Worm (Caenorhabditis elegans) whole organism, L4 larva: ENCODE results near the gene rha-1.

Experiments used
- F26F4.8 ChIP-seq: fragments of 200-800 bp; sonication (Bioruptor generic); conservative IDR thresholded peaks from 2 replicates; pipeline ENCODE4 v1.3.6; 2022; ENCODE audit warnings: missing genetic modification characterization, missing compliant biosample characterization
- F44E2.7 ChIP-seq: fragments of 200-800 bp; sonication (Bioruptor generic); IDR thresholded peaks from 2 replicates; pipeline ENCODE4 v2.1.2; 2022; ENCODE audit warnings: missing genetic modification characterization, missing compliant biosample characterization
- R02D3.7 ChIP-seq: fragments of 150-350 bp; sonication (generic microtip); optimal IDR thresholded peaks from 3 replicates; lab custom pipeline; 2014; ENCODE audit warnings: missing biosample characterization, missing genetic modification characterization
- Y105C5A.15 ChIP-seq: fragments of 200-800 bp; sonication (Bioruptor generic); IDR thresholded peaks from 2 replicates; pipeline ENCODE4 v1.3.6; 2022; ENCODE audit warnings: missing genetic modification characterization, missing compliant biosample characterization
- Y75B8A.6 ChIP-seq: fragments of 200-800 bp; sonication (Bioruptor generic); IDR thresholded peaks from 2 replicates; pipeline ENCODE4 v1.3.6; 2022; ENCODE audit warnings: missing genetic modification reagents, missing genetic modification characterization, missing compliant biosample characterization
- ZK546.5 ChIP-seq, 2 experiments: sonication (generic microtip); optimal IDR thresholded peaks; 2 replicates each; lab custom pipeline; 2017; ENCODE audit warnings: missing biosample characterization in 2 of 2, missing genetic modification characterization in 2 of 2
- aha-1 ChIP-seq: fragments of 150-350 bp; peaks from one replicate; lab custom pipeline; 2014; ENCODE audit warnings: missing biosample characterization, missing genetic modification characterization
- ama-1 ChIP-seq: fragments of 150-350 bp; optimal IDR thresholded peaks from 2 replicates; lab custom pipeline; 2014; ENCODE audit warnings: inconsistent platforms, mixed read lengths
- attf-4 ChIP-seq: sonication (generic microtip); optimal IDR thresholded peaks from 3 replicates; lab custom pipeline; 2017; ENCODE audit warnings: missing biosample characterization, missing genetic modification characterization
- ceh-20 ChIP-seq: fragments of 200-800 bp; sonication (Bioruptor generic); IDR thresholded peaks from 2 replicates; pipeline ENCODE4 v1.3.6; 2022; ENCODE audit warnings: missing genetic modification reagents, missing genetic modification characterization, missing compliant biosample characterization
- ceh-44 ChIP-seq: fragments of 200-800 bp; sonication (Bioruptor generic); IDR thresholded peaks from 2 replicates; pipeline ENCODE4 v1.3.6; 2022; ENCODE audit warnings: missing genetic modification reagents, missing genetic modification characterization, missing compliant biosample characterization
- ctbp-1 ChIP-seq: fragments of 200-800 bp; sonication (Bioruptor generic); IDR thresholded peaks from 2 replicates; pipeline ENCODE4 v1.3.6; 2022; ENCODE audit warnings: missing genetic modification reagents, missing genetic modification characterization, missing compliant biosample characterization
- daf-12 ChIP-seq: fragments of 150-350 bp; optimal IDR thresholded peaks from 2 replicates; lab custom pipeline; 2014; ENCODE audit warnings: missing biosample characterization, missing genetic modification reagents, missing genetic modification characterization
- daf-16 ChIP-seq, 3 experiments: sonication (generic microtip); optimal IDR thresholded peaks; 2 replicates each; lab custom pipeline; 2016 to 2017; ENCODE audit warnings: missing genetic modification characterization in 3 of 3, missing genetic modification reagents in 3 of 3, mild to moderate bottlenecking in 2 of 3, missing compliant biosample characterization in 2 of 3, missing biosample characterization in 1 of 3, moderate library complexity in 1 of 3
- daf-19 ChIP-seq: fragments of 200-800 bp; sonication (Bioruptor generic); conservative IDR thresholded peaks from 2 replicates; pipeline ENCODE4 v1.3.6; 2022; ENCODE audit warnings: missing genetic modification characterization, missing compliant biosample characterization
- dmd-6 ChIP-seq: fragments of 200-800 bp; sonication (Bioruptor generic); IDR thresholded peaks from 2 replicates; pipeline ENCODE4 v1.3.6; 2022; ENCODE audit warnings: missing genetic modification reagents, missing genetic modification characterization, missing compliant biosample characterization
- dpl-1 ChIP-seq: fragments of 150-350 bp; optimal IDR thresholded peaks from 2 replicates; lab custom pipeline; 2014; ENCODE audit warnings: missing biosample characterization, missing genetic modification reagents, missing genetic modification characterization
- dve-1 ChIP-seq: sonication (generic microtip); optimal IDR thresholded peaks from 2 replicates; lab custom pipeline; 2017; ENCODE audit warnings: antibody characterized with exemption, mild to moderate bottlenecking, missing genetic modification characterization, missing compliant biosample characterization; ENCODE audit not compliant: insufficient read depth
- egl-27 ChIP-seq: sonication (generic microtip); optimal IDR thresholded peaks from 3 replicates; lab custom pipeline; 2017; ENCODE audit warnings: missing biosample characterization, missing genetic modification reagents, missing genetic modification characterization
- gei-8 ChIP-seq: fragments of 200-800 bp; sonication (Bioruptor generic); optimal IDR thresholded peaks from 2 replicates; lab custom pipeline; 2018; ENCODE audit warnings: mild to moderate bottlenecking, missing genetic modification characterization, missing compliant biosample characterization
- hif-1 ChIP-seq, 2 experiments: sonication (generic microtip); optimal IDR thresholded peaks; 2 replicates each; lab custom pipeline; 2016 to 2017; ENCODE audit warnings: missing compliant biosample characterization in 2 of 2, missing genetic modification characterization in 2 of 2, missing genetic modification reagents in 2 of 2, missing genotype in 2 of 2, mild to moderate bottlenecking in 1 of 2
- hlh-30 ChIP-seq: sonication (generic microtip); optimal IDR thresholded peaks from 2 replicates; lab custom pipeline; 2017; ENCODE audit warnings: antibody characterized with exemption, mild to moderate bottlenecking, missing genetic modification characterization, missing compliant biosample characterization; ENCODE audit not compliant: insufficient read depth
- hmg-1.1 ChIP-seq: fragments of 200-800 bp; sonication (Bioruptor generic); IDR thresholded peaks from 2 replicates; pipeline ENCODE4 v1.3.6; 2022; ENCODE audit warnings: missing genetic modification reagents, missing genetic modification characterization, missing compliant biosample characterization
- lim-7 ChIP-seq: fragments of 200-800 bp; sonication (Bioruptor generic); IDR thresholded peaks from 2 replicates; pipeline ENCODE4 v1.3.6; 2022; ENCODE audit warnings: missing genetic modification characterization, missing compliant biosample characterization
- lin-1 ChIP-seq: fragments of 200-800 bp; sonication (Bioruptor generic); IDR thresholded peaks from 2 replicates; pipeline ENCODE4 v1.3.6; 2022; ENCODE audit warnings: missing genetic modification reagents, missing genetic modification characterization, missing compliant biosample characterization
- lin-13 ChIP-seq: fragments of 150-350 bp; optimal IDR thresholded peaks from 2 replicates; lab custom pipeline; 2014; ENCODE audit warnings: missing biosample characterization, missing genetic modification reagents, missing genetic modification characterization
- lin-15B ChIP-seq: fragments of 150-350 bp; sonication (generic microtip); optimal IDR thresholded peaks from 3 replicates; lab custom pipeline; 2014; ENCODE audit warnings: missing biosample characterization, missing genetic modification characterization
- lin-38 ChIP-seq: fragments of 200-800 bp; sonication (Bioruptor generic); IDR thresholded peaks from 2 replicates; pipeline ENCODE4 v1.3.6; 2022; ENCODE audit warnings: missing genetic modification reagents, missing genetic modification characterization, missing compliant biosample characterization
- lir-3 ChIP-seq: sonication (generic microtip); optimal IDR thresholded peaks from 2 replicates; lab custom pipeline; 2016; ENCODE audit warnings: mild to moderate bottlenecking, missing genetic modification characterization, missing compliant biosample characterization
- lsy-2 ChIP-seq, 2 experiments: fragments of 150-350 bp in 1 of 2; sonication (generic microtip) in 1 of 2; optimal IDR thresholded peaks; 2 replicates each; lab custom pipeline; 2014 to 2017; ENCODE audit warnings: missing biosample characterization in 2 of 2, missing genetic modification characterization in 2 of 2
- madf-5 ChIP-seq, 2 experiments: fragments of 200-800 bp; sonication (Bioruptor generic); IDR thresholded peaks; 2 replicates each; pipeline ENCODE4 v1.3.6; 2022; ENCODE audit warnings: missing compliant biosample characterization in 2 of 2, missing genetic modification characterization in 2 of 2
- mep-1 ChIP-seq: fragments of 150-350 bp; sonication (generic microtip); optimal IDR thresholded peaks from 3 replicates; lab custom pipeline; 2014; ENCODE audit warnings: missing biosample characterization, missing genetic modification characterization
- mes-2 ChIP-seq: sonication (generic microtip); optimal IDR thresholded peaks from 2 replicates; lab custom pipeline; 2016; ENCODE audit warnings: missing genotype, mild to moderate bottlenecking, missing genetic modification characterization, missing compliant biosample characterization; ENCODE audit not compliant: poor library complexity, severe bottlenecking
- nhr-11 ChIP-seq: fragments of 150-350 bp; optimal IDR thresholded peaks from 2 replicates; lab custom pipeline; 2014; ENCODE audit warnings: missing biosample characterization, missing genetic modification characterization
- nhr-237 ChIP-seq: sonication (generic microtip); optimal IDR thresholded peaks from 2 replicates; lab custom pipeline; 2017; ENCODE audit warnings: missing biosample characterization, missing genetic modification characterization
- nhr-28 ChIP-seq: fragments of 150-350 bp; optimal IDR thresholded peaks from 2 replicates; lab custom pipeline; 2014; ENCODE audit warnings: missing biosample characterization, missing genetic modification characterization
- nhr-41 ChIP-seq: fragments of 200-800 bp; sonication (Bioruptor generic); IDR thresholded peaks from 2 replicates; pipeline ENCODE4 v1.3.6; 2022; ENCODE audit warnings: missing genetic modification reagents, missing genetic modification characterization, missing compliant biosample characterization
- nhr-48 ChIP-seq: sonication (generic microtip); optimal IDR thresholded peaks from 2 replicates; lab custom pipeline; 2016; ENCODE audit warnings: mild to moderate bottlenecking, missing genetic modification characterization, missing compliant biosample characterization
- nhr-77 ChIP-seq: fragments of 150-350 bp; optimal IDR thresholded peaks from 2 replicates; lab custom pipeline; 2014; ENCODE audit warnings: missing biosample characterization, missing genetic modification characterization
- pha-4 ChIP-seq, 2 experiments: fragments of 150-350 bp in 1 of 2; fragments of 200-800 bp in 1 of 2; sonication (Bioruptor generic) in 1 of 2; IDR thresholded peaks in 1 of 2; optimal IDR thresholded peaks in 1 of 2; 2 replicates each; pipeline versions ENCODE4 v1.3.6 to Lab custom; 2014 to 2022; ENCODE audit warnings: missing genetic modification characterization in 2 of 2, missing genetic modification reagents in 2 of 2, missing biosample characterization in 1 of 2, missing compliant biosample characterization in 1 of 2
- snpc-1.2 ChIP-seq: fragments of 200-800 bp; sonication (Bioruptor generic); IDR thresholded peaks from 2 replicates; pipeline ENCODE4 v1.3.6; 2022; ENCODE audit warnings: missing genetic modification reagents, missing genetic modification characterization, missing compliant biosample characterization
- snpc-4 ChIP-seq: fragments of 150-350 bp; optimal IDR thresholded peaks from 2 replicates; lab custom pipeline; 2014; ENCODE audit warnings: missing biosample characterization, missing genetic modification characterization
- tra-1 ChIP-seq: fragments of 200-800 bp; sonication (Bioruptor generic); IDR thresholded peaks from 2 replicates; pipeline ENCODE4 v1.3.6; 2022; ENCODE audit warnings: missing genetic modification reagents, missing genetic modification characterization, missing compliant biosample characterization
- unc-62 ChIP-seq, 3 experiments: fragments of 150-350 bp in 1 of 3; sonication (generic microtip); optimal IDR thresholded peaks in 2 of 3; peaks in 1 of 3; 1 replicate in 1 of 3; 2 replicates in 2 of 3; lab custom pipeline; 2014 to 2017; ENCODE audit warnings: missing biosample characterization in 3 of 3, missing genetic modification characterization in 3 of 3, missing genetic modification reagents in 3 of 3, missing genotype in 1 of 3
- zfp-2 ChIP-seq: sonication (generic microtip); optimal IDR thresholded peaks from 2 replicates; lab custom pipeline; 2016; ENCODE audit warnings: mild to moderate bottlenecking, missing genetic modification characterization, missing compliant biosample characterization

Gene rha-1

DNA sequence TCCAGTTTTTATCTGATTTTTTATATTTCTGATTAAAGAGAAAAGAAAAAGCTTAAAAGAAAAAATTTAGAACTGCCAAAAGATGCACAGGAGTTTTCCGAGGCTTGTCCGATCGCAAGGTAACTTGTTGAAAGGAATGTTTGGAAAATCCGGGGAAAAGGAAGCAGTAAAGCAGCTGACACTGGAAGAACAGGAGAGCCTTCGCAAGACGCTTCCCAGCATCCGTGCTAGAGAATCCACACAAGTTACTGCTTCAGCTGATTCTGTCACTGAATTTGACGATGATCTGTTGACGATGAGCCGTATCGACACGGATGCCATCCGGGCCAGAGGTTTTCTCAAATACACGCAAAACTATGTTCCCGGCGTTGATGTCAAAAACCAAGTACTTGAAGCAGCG lies 46.3 kb upstream of the rha-1 start, which contains the start of gene mrpl-50 (continued):
- TF ChIP-seq dmd-6 (GFP tag; lab: Robert Waterston, UW), result no peak
- TF ChIP-seq ama-1 (lab: Kevin White, UChicago), result peak; percentile 75
- no peak for TF ChIP-seq nhr-77 (tag; lab: Kevin White, UChicago)
- TF ChIP-seq nhr-11 (tag; lab: Kevin White, UChicago), result no peak
- no peak for TF ChIP-seq lin-1 (GFP tag; lab: Robert Waterston, UW)
- TF ChIP-seq lim-7 (GFP tag; lab: Robert Waterston, UW), result no peak
- TF ChIP-seq hif-1 (tag; optimal IDR thresholded peaks at IDR 0.05; lab: Kevin White, UChicago), result no peak
- TF ChIP-seq F26F4.8 (GFP tag; lab: Robert Waterston, UW), result no peak
- TF ChIP-seq ZK546.5 (tag; optimal IDR thresholded peaks at IDR 0.05; lab: Kevin White, UChicago), result no peak
- no peak for TF ChIP-seq gei-8
- TF ChIP-seq pha-4 (GFP tag; IDR thresholded peaks at IDR 0.05; lab: Robert Waterston, UW), result 0 out of 2 replicates have a peak, but pooled peaks have one; percentile 31
- no peak for TF ChIP-seq pha-4 (tag; optimal IDR thresholded peaks at IDR 0.05; lab: Kevin White, UChicago)
- TF ChIP-seq mes-2 (tag; lab: Kevin White, UChicago), result no peak
- no peak for TF ChIP-seq F44E2.7 (GFP tag; lab: Robert Waterston, UW)
- no peak for TF ChIP-seq daf-19
- no peak for TF ChIP-seq nhr-41 (GFP tag; lab: Robert Waterston, UW)

DNA sequence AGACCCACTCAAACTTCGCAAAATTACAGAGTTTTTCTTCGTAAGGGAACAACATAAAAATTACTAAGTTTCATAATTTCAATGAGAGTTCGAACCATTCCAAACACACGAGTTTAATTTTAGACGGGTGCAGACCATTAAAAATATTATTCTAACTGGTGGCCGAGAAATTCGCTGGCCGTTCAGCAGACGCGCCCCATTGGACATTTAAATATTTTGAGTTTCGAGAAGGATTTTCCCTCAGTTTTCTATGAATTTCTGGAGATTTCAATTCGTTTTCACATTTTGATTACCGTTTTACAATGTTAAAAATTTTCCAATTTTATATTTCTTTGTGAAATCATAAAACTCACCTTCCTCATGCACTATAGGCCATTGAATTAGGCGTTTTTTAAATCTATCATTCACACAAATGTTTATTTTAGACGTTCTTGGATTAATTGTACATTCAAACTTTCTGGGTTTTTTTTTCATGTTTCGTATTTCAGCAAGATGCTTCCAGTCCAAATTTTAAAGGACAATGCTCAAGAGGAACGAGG lies 43.9 kb upstream of the rha-1 start, which contains the start of gene cct-2:
Gene cct-2 (plus strand): TSS at position 489 of the 539 bp plus-strand sequence.
- peak; percentile 89 for TF ChIP-seq mes-2 (tag; lab: Kevin White, UChicago)
- peak; percentile 10 for TF ChIP-seq ama-1 (lab: Kevin White, UChicago)
- no peak for TF ChIP-seq nhr-48
- no peak for TF ChIP-seq ctbp-1 (GFP tag; lab: Robert Waterston, UW)
- no peak for TF ChIP-seq snpc-4 (tag; lab: Kevin White, UChicago)
- peak in 1 of 2 experiments; percentile 54 for TF ChIP-seq hif-1 (tag; optimal IDR thresholded peaks at IDR 0.05; lab: Kevin White, UChicago)
- peak; percentile 42 for TF ChIP-seq dpl-1
- TF ChIP-seq lin-15B (tag; lab: Kevin White, UChicago), result no peak
- TF ChIP-seq ceh-44 (GFP tag; lab: Robert Waterston, UW), result 0 out of 2 replicates have a peak, but pooled peaks have one; percentile 9
- TF ChIP-seq hmg-1.1 (GFP tag; lab: Robert Waterston, UW), result peak; percentile 51; the same call in 1 of the 2 replicates
- TF ChIP-seq hlh-30 (tag; lab: Kevin White, UChicago), result peak; percentile 16
- no peak for TF ChIP-seq ceh-20 (GFP tag; lab: Robert Waterston, UW)
- no peak for TF ChIP-seq lin-13 (GFP tag; lab: Kevin White, UChicago)
- TF ChIP-seq lir-3, result no peak
- TF ChIP-seq snpc-1.2 (GFP tag; lab: Robert Waterston, UW), result no peak
- TF ChIP-seq lin-38 (GFP tag; lab: Robert Waterston, UW), result peak; percentile 89
- TF ChIP-seq attf-4 (tag; lab: Kevin White, UChicago), result no peak
- no peak for TF ChIP-seq zfp-2
- TF ChIP-seq lsy-2 (tag; optimal IDR thresholded peaks at IDR 0.05; lab: Kevin White, UChicago), result peak in 1 of 2 experiments; percentile 66
- TF ChIP-seq Y105C5A.15 (GFP tag; lab: Robert Waterston, UW), result no peak
- peak; percentile 54 for TF ChIP-seq mep-1 (tag; lab: Kevin White, UChicago)
- peak; percentile 9 for TF ChIP-seq dve-1

DNA sequence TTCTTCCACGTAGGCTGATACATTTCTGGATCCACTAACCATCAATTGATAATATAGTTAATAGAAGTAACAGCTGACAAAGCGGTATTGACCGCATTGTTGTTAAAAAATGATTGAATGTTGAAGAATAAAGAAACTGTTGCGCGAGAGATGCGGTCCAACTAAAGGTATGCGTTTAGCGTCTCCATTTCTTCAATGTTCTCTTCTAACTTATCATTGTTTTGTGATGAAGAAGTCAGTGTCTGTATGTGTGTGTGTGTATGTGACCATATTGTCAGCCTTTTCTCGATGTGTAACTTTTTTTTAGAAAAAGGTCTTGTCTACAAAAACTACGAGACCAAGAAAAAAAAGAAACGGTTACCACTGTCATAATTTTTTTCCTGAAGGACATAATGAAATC lies 43.0 kb upstream of the rha-1 start, which contains the start of gene B0457.2:
Gene B0457.2 (minus strand): TSS at position 101 of the 400 bp plus-strand sequence.
- TF ChIP-seq daf-12 (tag; lab: Kevin White, UChicago), result no peak
- peak; percentile 37 for TF ChIP-seq dve-1
- TF ChIP-seq R02D3.7, result no peak
- peak; percentile 19 for TF ChIP-seq aha-1 (tag; lab: Kevin White, UChicago)
- TF ChIP-seq Y75B8A.6 (GFP tag; lab: Robert Waterston, UW), result no peak
- peak; percentile 63 for TF ChIP-seq nhr-28
- no peak for TF ChIP-seq tra-1 (GFP tag; lab: Robert Waterston, UW)
- no peak for TF ChIP-seq nhr-237 (tag; lab: Kevin White, UChicago)
- no peak for TF ChIP-seq egl-27 (tag; lab: Kevin White, UChicago)
- no peak for TF ChIP-seq madf-5 (GFP tag; IDR thresholded peaks at IDR 0.05; lab: Robert Waterston, UW)
- no peak for TF ChIP-seq unc-62 (GFP tag; optimal IDR thresholded peaks at IDR 0.05 in 1 of 2; lab: Kevin White, UChicago)
- no peak for TF ChIP-seq unc-62 (tag; optimal IDR thresholded peaks at IDR 0.05; lab: Kevin White, UChicago)
- no peak for TF ChIP-seq daf-16 (GFP tag; optimal IDR thresholded peaks at IDR 0.05; lab: Kevin White, UChicago)
- no peak for TF ChIP-seq daf-16 (tag; optimal IDR thresholded peaks at IDR 0.05; lab: Kevin White, UChicago)
